Worm (Caenorhabditis elegans): ENCODE data around the gene F23F1.5.

Gene F23F1.5

ce11 chrII:60049-60448, 28.7 kb upstream of the F23F1.5 start:
- TF ChIP-seq nhr-23 (tag; optimal IDR thresholded peaks at IDR 0.05), result peak; percentile 57
- peak; percentile 78 for TF ChIP-seq nhr-25 (tag; optimal IDR thresholded peaks at IDR 0.05)
- TF ChIP-seq elt-3 (tag; optimal IDR thresholded peaks at IDR 0.05), result no peak

- TF ChIP-seq unc-39 (tag; optimal IDR thresholded peaks at IDR 0.05), result no peak
- no peak for TF ChIP-seq elt-1 (tag; optimal IDR thresholded peaks at IDR 0.05)
- no peak for TF ChIP-seq pqm-1 (tag; optimal IDR thresholded peaks at IDR 0.05)
- no peak for TF ChIP-seq ztf-4 (tag; optimal IDR thresholded peaks at IDR 0.05)
- TF ChIP-seq nfya-1 (tag; optimal IDR thresholded peaks at IDR 0.05; ENCODE audit: insufficient read depth), result no peak
- TF ChIP-seq sea-2 (GFP tag; optimal IDR thresholded peaks at IDR 0.05), result no peak
- no peak for TF ChIP-seq zag-1 (tag; optimal IDR thresholded peaks at IDR 0.05)
- no peak for TF ChIP-seq tbx-2 (tag; optimal IDR thresholded peaks at IDR 0.05)
- TF ChIP-seq nhr-43 (tag; optimal IDR thresholded peaks at IDR 0.05; ENCODE audit: poor library complexity, severe bottlenecking), result no peak
- TF ChIP-seq skn-1 (tag; optimal IDR thresholded peaks at IDR 0.05), result no peak
- TF ChIP-seq fos-1 (tag; optimal IDR thresholded peaks at IDR 0.05), result no peak
- TF ChIP-seq egl-5 (tag; optimal IDR thresholded peaks at IDR 0.05), result no peak
- no peak for TF ChIP-seq lin-39 (tag; optimal IDR thresholded peaks at IDR 0.05)
- no peak for TF ChIP-seq elt-2 (tag; optimal IDR thresholded peaks at IDR 0.05)
These were observed 26.5 kb upstream of the F23F1.5 start for ce11 chrII:57873-58272.

- TF ChIP-seq skn-1 (tag; optimal IDR thresholded peaks at IDR 0.05) (no peak), sea-2 (GFP tag; optimal IDR thresholded peaks at IDR 0.05) (no peak), daf-12 (tag; optimal IDR thresholded peaks at IDR 0.05) (no peak), nhr-67 (tag; optimal IDR thresholded peaks at IDR 0.05) (no peak), nhr-76 (tag; optimal IDR thresholded peaks at IDR 0.05) (no peak), elt-3 (tag; optimal IDR thresholded peaks at IDR 0.05) (no peak), ztf-11 (tag; optimal IDR thresholded peaks at IDR 0.05) (no peak), egl-5 (tag; optimal IDR thresholded peaks at IDR 0.05) (no peak), R02D3.7 (tag; optimal IDR thresholded peaks at IDR 0.05) (no peak), unc-62 (GFP tag; optimal IDR thresholded peaks at IDR 0.05) (no peak), nhr-43 (tag; optimal IDR thresholded peaks at IDR 0.05; ENCODE audit: poor library complexity, severe bottlenecking) (no peak), ama-1 (optimal IDR thresholded peaks at IDR 0.05) (no peak), jun-1 (tag; optimal IDR thresholded peaks at IDR 0.05) (no peak), nhr-11 (tag; optimal IDR thresholded peaks at IDR 0.05) (no peak), lsy-12 (tag; optimal IDR thresholded peaks at IDR 0.05) (no peak), lin-15B (tag; optimal IDR thresholded peaks at IDR 0.05) (no peak)
These were observed 26.0 kb upstream of the F23F1.5 start, which contains the start of gene ascc-1 for ce11 chrII:57370-57769. Gene ascc-1 (plus strand): TSS chrII:57670.

- no peak for TF ChIP-seq mml-1 (tag; optimal IDR thresholded peaks at IDR 0.05)
- TF ChIP-seq daf-12 (tag; optimal IDR thresholded peaks at IDR 0.05), result no peak
- no peak for TF ChIP-seq skn-1 (tag; optimal IDR thresholded peaks at IDR 0.05)
- no peak for TF ChIP-seq fkh-10 (GFP tag; optimal IDR thresholded peaks at IDR 0.05)
- no peak for TF ChIP-seq egl-27 (tag; optimal IDR thresholded peaks at IDR 0.05)
- TF ChIP-seq nhr-43 (tag; optimal IDR thresholded peaks at IDR 0.05; ENCODE audit: poor library complexity, severe bottlenecking), result no peak
- no peak for TF ChIP-seq ZK546.5 (tag; optimal IDR thresholded peaks at IDR 0.05)
- no peak for TF ChIP-seq ama-1 (optimal IDR thresholded peaks at IDR 0.05)
- TF ChIP-seq eor-1 (tag; optimal IDR thresholded peaks at IDR 0.05), result no peak
- TF ChIP-seq sea-2 (GFP tag; optimal IDR thresholded peaks at IDR 0.05), result no peak
- TF ChIP-seq unc-39 (tag; optimal IDR thresholded peaks at IDR 0.05), result no peak
- no peak for TF ChIP-seq ceh-9 (tag; optimal IDR thresholded peaks at IDR 0.05)
These were observed 23.8 kb upstream of the F23F1.5 start, which contains the start of gene tre-5 for ce11 chrII:55204-55603. Gene tre-5 (minus strand): TSS chrII:55304.

ce11 chrII:51352-51751, 20.0 kb upstream of the F23F1.5 start, which contains the start of gene sptl-1:
Gene sptl-1 (plus strand): TSS chrII:51652.
- TF ChIP-seq unc-39 (tag; optimal IDR thresholded peaks at IDR 0.05), result no peak
- no peak for TF ChIP-seq nhr-28 (tag; optimal IDR thresholded peaks at IDR 0.05)
- no peak for TF ChIP-seq egl-27 (tag; optimal IDR thresholded peaks at IDR 0.05)
- TF ChIP-seq ceh-28 (tag; optimal IDR thresholded peaks at IDR 0.05), result no peak
- TF ChIP-seq nhr-77 (tag; optimal IDR thresholded peaks at IDR 0.05), result no peak
- TF ChIP-seq nhr-23 (tag; optimal IDR thresholded peaks at IDR 0.05), result no peak
- TF ChIP-seq nhr-11 (tag; optimal IDR thresholded peaks at IDR 0.05), result no peak
- no peak for TF ChIP-seq elt-2 (tag; optimal IDR thresholded peaks at IDR 0.05)
- TF ChIP-seq unc-62 (GFP tag; optimal IDR thresholded peaks at IDR 0.05), result no peak
- TF ChIP-seq elt-1 (tag; optimal IDR thresholded peaks at IDR 0.05), result no peak
- TF ChIP-seq ceh-9 (tag; optimal IDR thresholded peaks at IDR 0.05), result no peak
- TF ChIP-seq R02D3.7 (tag; optimal IDR thresholded peaks at IDR 0.05), result no peak
- no peak for TF ChIP-seq aly-2 (tag; optimal IDR thresholded peaks at IDR 0.05)

Data from whole organism, L3 larva.